In the genomic region with DNA sequence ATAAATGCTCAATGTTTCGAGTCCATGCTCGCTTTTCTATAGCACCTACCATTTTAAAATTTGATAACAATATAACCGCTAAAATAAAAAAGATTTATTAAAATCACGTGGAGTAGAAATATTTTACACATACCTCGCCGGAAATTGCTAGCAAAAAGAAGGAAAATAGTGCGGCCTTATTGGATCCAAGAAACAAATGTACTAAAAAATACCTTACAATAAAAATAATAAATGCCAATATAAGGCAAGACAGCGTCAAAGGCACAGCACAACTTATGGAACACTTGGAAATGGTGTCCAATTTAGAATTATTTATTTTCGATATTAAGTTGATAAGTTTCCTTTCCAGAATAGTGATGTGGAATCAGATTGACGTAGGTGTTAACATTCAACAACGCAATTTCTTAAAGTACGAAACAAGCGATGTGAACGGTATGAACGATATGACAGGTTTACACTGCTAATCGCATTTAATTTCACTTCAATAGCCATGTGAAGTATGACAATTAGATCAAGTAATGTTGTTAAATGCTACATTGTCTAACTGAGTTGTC, we compare ENCODE assay signal across 5 fruit fly cellular contexts.
TF ChIP-seq lines count a peak whose summit lies in the region.

Gene RpL5 (minus strand): TSS at position 397 of the 554 bp plus-strand sequence.

TF ChIP-seq in whole organism, adult, 20 proteins besides CTCF, POLR2A, EP300 and RAD21 (continued from another document):
- TF ChIP-seq CG11617 (GFP tag; optimal IDR thresholded peaks at IDR 0.05; lab: Kevin White, UChicago) = peak; percentile 27
- peak; percentile 48 for TF ChIP-seq Mnt (GFP tag; optimal IDR thresholded peaks at IDR 0.05; lab: Kevin White, UChicago)
- no peak for TF ChIP-seq tj (GFP tag; optimal IDR thresholded peaks at IDR 0.05; lab: Kevin White, UChicago)

TF ChIP-seq in whole organism, embryonic, 481 proteins besides CTCF, POLR2A, EP300 and RAD21 (continued from another document and continues in another):
- no peak for TF ChIP-seq CG9609 (GFP tag; optimal IDR thresholded peaks at IDR 0.05; lab: Kevin White, UChicago)
- no peak for TF ChIP-seq CG17612 (GFP tag; IDR thresholded peaks at IDR 0.05; lab: Robert Waterston, UW)
- TF ChIP-seq jumu (GFP tag; optimal IDR thresholded peaks at IDR 0.05; lab: Kevin White, UChicago) = no peak
- TF ChIP-seq psq (GFP tag; optimal IDR thresholded peaks at IDR 0.05; lab: Kevin White, UChicago) = no peak
- TF ChIP-seq Nf-YB (GFP tag; optimal IDR thresholded peaks at IDR 0.05; lab: Kevin White, UChicago) = no peak
- TF ChIP-seq salm (tag; optimal IDR thresholded peaks at IDR 0.05; lab: Kevin White, UChicago) = no peak
- no peak for TF ChIP-seq CG13624 (GFP tag; optimal IDR thresholded peaks at IDR 0.05; lab: Kevin White, UChicago)
- TF ChIP-seq gem (tag; optimal IDR thresholded peaks at IDR 0.05; lab: Kevin White, UChicago) = peak; percentile 44
- peak; percentile 82 for TF ChIP-seq Abd-B (GFP tag; optimal IDR thresholded peaks at IDR 0.05; lab: Kevin White, UChicago)
- peak; percentile 39 for TF ChIP-seq CG3995 (GFP tag; optimal IDR thresholded peaks at IDR 0.05; lab: Kevin White, UChicago)
- TF ChIP-seq CG17912 (GFP tag; optimal IDR thresholded peaks at IDR 0.05; lab: Kevin White, UChicago) = peak; percentile 12
- no peak for TF ChIP-seq Mes4 (GFP tag; optimal IDR thresholded peaks at IDR 0.05; lab: Kevin White, UChicago)
- peak; percentile 21 for TF ChIP-seq CG13424 (tag; optimal IDR thresholded peaks at IDR 0.05; lab: Kevin White, UChicago)
- peak; percentile 59 for TF ChIP-seq PHDP (tag; optimal IDR thresholded peaks at IDR 0.05; lab: Kevin White, UChicago)
- no peak for TF ChIP-seq CG14965 (GFP tag; optimal IDR thresholded peaks at IDR 0.05; lab: Kevin White, UChicago; ENCODE audit: borderline replicate concordance)
- no peak for TF ChIP-seq CkIIα-i1 (GFP tag; IDR thresholded peaks at IDR 0.05; lab: Robert Waterston, UW)
- TF ChIP-seq ssp (GFP tag; IDR thresholded peaks at IDR 0.05; lab: Robert Waterston, UW) = peak; percentile 99
- no peak for TF ChIP-seq E2f1 (GFP tag; IDR thresholded peaks at IDR 0.05; lab: Robert Waterston, UW)
- peak; percentile 60 for TF ChIP-seq bcd (GFP tag; optimal IDR thresholded peaks at IDR 0.05; lab: Kevin White, UChicago)
- peak; percentile 35 for TF ChIP-seq BEAF-32 (GFP tag; optimal IDR thresholded peaks at IDR 0.05; lab: Kevin White, UChicago)
- no peak for TF ChIP-seq Hand (GFP tag; optimal IDR thresholded peaks at IDR 0.05; lab: Kevin White, UChicago)
- TF ChIP-seq chinmo (GFP tag; IDR thresholded peaks at IDR 0.05; lab: Robert Waterston, UW; ENCODE audit: partially characterized antibody) = no peak
- TF ChIP-seq CG1024 (GFP tag; IDR thresholded peaks at IDR 0.05; lab: Robert Waterston, UW) = peak; percentile 99
- TF ChIP-seq CG12942 (GFP tag; optimal IDR thresholded peaks at IDR 0.05; lab: Kevin White, UChicago) = no peak
- TF ChIP-seq ranshi (GFP tag; IDR thresholded peaks at IDR 0.05; lab: Robert Waterston, UW) = no peak; the same call in 1 of the 2 replicates
- TF ChIP-seq ind (GFP tag; optimal IDR thresholded peaks at IDR 0.05; lab: Kevin White, UChicago) = no peak
- no peak; the same call in 1 of the 2 replicates for TF ChIP-seq MBD-R2 (GFP tag; IDR thresholded peaks at IDR 0.05; lab: Robert Waterston, UW)
- TF ChIP-seq CG11247 (GFP tag; IDR thresholded peaks at IDR 0.05; lab: Robert Waterston, UW) = no peak
- peak; percentile 1 for TF ChIP-seq tap (tag; optimal IDR thresholded peaks at IDR 0.05; lab: Kevin White, UChicago)
- no peak for TF ChIP-seq Eip74EF (GFP tag; optimal IDR thresholded peaks at IDR 0.05; lab: Kevin White, UChicago)
- TF ChIP-seq NK7.1 (GFP tag; optimal IDR thresholded peaks at IDR 0.05; lab: Kevin White, UChicago) = no peak

TF ChIP-seq in whole organism, prepupa, 60 proteins besides CTCF, POLR2A, EP300 and RAD21 (continued from another document):
- TF ChIP-seq net (GFP tag; optimal IDR thresholded peaks at IDR 0.05; lab: Kevin White, UChicago) = no peak
- TF ChIP-seq CG1621 (tag; optimal IDR thresholded peaks at IDR 0.05; lab: Kevin White, UChicago) = peak; percentile 35
- TF ChIP-seq Ets21C (GFP tag; optimal IDR thresholded peaks at IDR 0.05; lab: Kevin White, UChicago) = peak; percentile 10
- TF ChIP-seq achi (GFP tag; optimal IDR thresholded peaks at IDR 0.05; lab: Kevin White, UChicago) = peak; percentile 3
- TF ChIP-seq CG6276 (GFP tag; optimal IDR thresholded peaks at IDR 0.05; lab: Kevin White, UChicago) = no peak
- peak; percentile 23 for TF ChIP-seq pdm3 (GFP tag; optimal IDR thresholded peaks at IDR 0.05; lab: Kevin White, UChicago)
- TF ChIP-seq Gug (GFP tag; IDR thresholded peaks at IDR 0.05; lab: Robert Waterston, UW) = no peak
- TF ChIP-seq esn (GFP tag; optimal IDR thresholded peaks at IDR 0.05; lab: Kevin White, UChicago) = no peak
- TF ChIP-seq CG3919 (GFP tag; optimal IDR thresholded peaks at IDR 0.05; lab: Kevin White, UChicago) = no peak
- peak; percentile 7 for TF ChIP-seq lz (GFP tag; optimal IDR thresholded peaks at IDR 0.05; lab: Kevin White, UChicago)
- no peak for TF ChIP-seq fd85E (GFP tag; optimal IDR thresholded peaks at IDR 0.05; lab: Kevin White, UChicago)
- TF ChIP-seq CG10631 (GFP tag; optimal IDR thresholded peaks at IDR 0.05; lab: Kevin White, UChicago) = no peak
- no peak for TF ChIP-seq CG4318 (GFP tag; optimal IDR thresholded peaks at IDR 0.05; lab: Kevin White, UChicago)
- peak; percentile 30 for TF ChIP-seq Sox102F (GFP tag; optimal IDR thresholded peaks at IDR 0.05; lab: Kevin White, UChicago)
- peak; percentile 26 for TF ChIP-seq CG9139 (GFP tag; optimal IDR thresholded peaks at IDR 0.05; lab: Kevin White, UChicago)
- TF ChIP-seq ss (GFP tag; optimal IDR thresholded peaks at IDR 0.05; lab: Kevin White, UChicago) = peak; percentile 1 to 24
- TF ChIP-seq Met (GFP tag; optimal IDR thresholded peaks at IDR 0.05; lab: Kevin White, UChicago) = peak; percentile 26
- peak; percentile 35 for TF ChIP-seq CG31627 (GFP tag; optimal IDR thresholded peaks at IDR 0.05; lab: Kevin White, UChicago)
- no peak for TF ChIP-seq CG6854 (GFP tag; optimal IDR thresholded peaks at IDR 0.05; lab: Kevin White, UChicago)
- TF ChIP-seq Hr39 (GFP tag; optimal IDR thresholded peaks at IDR 0.05; lab: Kevin White, UChicago) = peak; percentile 50
- TF ChIP-seq Sox14 (GFP tag; optimal IDR thresholded peaks at IDR 0.05; lab: Kevin White, UChicago) = peak; percentile 41
- no peak for TF ChIP-seq acj6 (GFP tag; optimal IDR thresholded peaks at IDR 0.05; lab: Kevin White, UChicago)
- TF ChIP-seq eg (GFP tag; IDR thresholded peaks at IDR 0.05; lab: Robert Waterston, UW) = no peak; the same call in 2 of the 3 replicates
- no peak for TF ChIP-seq CG11294 (GFP tag; IDR thresholded peaks at IDR 0.05; lab: Robert Waterston, UW)
- TF ChIP-seq CG11902 (GFP tag; optimal IDR thresholded peaks at IDR 0.05; lab: Kevin White, UChicago) = no peak
- TF ChIP-seq dac (GFP tag; optimal IDR thresholded peaks at IDR 0.05; lab: Kevin White, UChicago) = no peak
- peak in 1 of 2 experiments; percentile 56 for TF ChIP-seq salr (GFP tag; optimal IDR thresholded peaks at IDR 0.05; lab: Kevin White, UChicago)
- no peak for TF ChIP-seq Smox (GFP tag; optimal IDR thresholded peaks at IDR 0.05; lab: Kevin White, UChicago)
- TF ChIP-seq CG15336 (GFP tag; IDR thresholded peaks at IDR 0.05; lab: Robert Waterston, UW) = no peak
- TF ChIP-seq cyc (GFP tag; optimal IDR thresholded peaks at IDR 0.05; lab: Kevin White, UChicago) = peak; percentile 1

TF ChIP-seq in whole organism, pupa, 21 proteins besides CTCF, POLR2A, EP300 and RAD21 (continued from another document):
- no peak; the same call in 2 of the 3 replicates for TF ChIP-seq fd96Ca (GFP tag; IDR thresholded peaks at IDR 0.05; lab: Robert Waterston, UW)
TF ChIP-seq in whole organism, pupa: peak in this region for 7.

TF ChIP-seq in whole organism, wandering third instar larva, 38 proteins besides CTCF, POLR2A, EP300 and RAD21 (continued from another document):
- TF ChIP-seq foxo (GFP tag; optimal IDR thresholded peaks at IDR 0.05; lab: Kevin White, UChicago) (no peak), dsf (GFP tag; optimal IDR thresholded peaks at IDR 0.05; lab: Kevin White, UChicago; ENCODE audit: borderline replicate concordance) (no peak), tai (GFP tag; optimal IDR thresholded peaks at IDR 0.05; lab: Kevin White, UChicago) (no peak), Myc (optimal IDR thresholded peaks at IDR 0.05; lab: Kevin White, UChicago) (no peak), CrebA (GFP tag; optimal IDR thresholded peaks at IDR 0.05; lab: Kevin White, UChicago; ENCODE audit: borderline replicate concordance) (peak; percentile 0), Dfd (GFP tag; optimal IDR thresholded peaks at IDR 0.05; lab: Kevin White, UChicago) (no peak), pan (optimal IDR thresholded peaks at IDR 0.05; lab: Kevin White, UChicago) (no peak), h (GFP tag; optimal IDR thresholded peaks at IDR 0.05; lab: Kevin White, UChicago) (no peak), dl (GFP tag; optimal IDR thresholded peaks at IDR 0.05; lab: Kevin White, UChicago; ENCODE audit: insufficient read depth in 1 of 2, partially characterized antibody in 2 of 2) (no peak), lola (GFP tag; optimal IDR thresholded peaks at IDR 0.05; lab: Kevin White, UChicago) (no peak), Abd-B (GFP tag; optimal IDR thresholded peaks at IDR 0.05; lab: Kevin White, UChicago) (no peak), dmrt93B (GFP tag; optimal IDR thresholded peaks at IDR 0.05; lab: Kevin White, UChicago) (peak; percentile 45), CG32264 (GFP tag; optimal IDR thresholded peaks at IDR 0.05; lab: Kevin White, UChicago) (no peak), ey (GFP tag; optimal IDR thresholded peaks at IDR 0.05; lab: Kevin White, UChicago) (no peak), woc (GFP tag; optimal IDR thresholded peaks at IDR 0.05; lab: Kevin White, UChicago) (peak; percentile 61), Dif (GFP tag; optimal IDR thresholded peaks at IDR 0.05; lab: Kevin White, UChicago; ENCODE audit: partially characterized antibody) (no peak), Jra (GFP tag; optimal IDR thresholded peaks at IDR 0.05; lab: Kevin White, UChicago) (no peak)
